Worm (Caenorhabditis elegans): ENCODE measurements around the gene F33G12.6.

Gene F33G12.6

DNA sequence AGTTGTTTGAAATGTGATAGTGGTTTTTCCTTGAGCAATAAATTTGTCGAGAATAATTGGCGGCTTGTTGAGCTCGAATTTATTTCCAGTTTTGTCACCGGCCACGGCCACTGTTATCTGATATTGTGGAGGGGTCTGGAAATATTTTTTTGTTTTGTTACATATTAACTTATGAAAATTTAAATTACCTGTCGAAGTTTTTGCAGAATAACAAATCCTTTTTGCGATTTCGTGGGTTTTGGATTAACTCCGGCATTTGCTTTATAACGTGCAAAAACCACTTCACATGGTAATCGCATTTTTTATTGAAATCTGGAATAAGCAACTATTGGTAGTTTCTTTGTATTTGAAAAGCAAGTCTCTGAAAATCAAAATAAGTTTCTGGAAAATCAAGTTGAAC is 13.6 kb upstream of the F33G12.6 start, which contains the start of gene lrr-1:
lrr-1 (minus strand) TSS at position 312 of the 400 bp plus-strand sequence.
- TF ChIP-seq cnd-1 (tag; optimal IDR thresholded peaks at IDR 0.05) = no peak
- TF ChIP-seq sem-2 (GFP tag; optimal IDR thresholded peaks at IDR 0.05) = no peak
- TF ChIP-seq sptf-1 (tag; optimal IDR thresholded peaks at IDR 0.05) = no peak
- no peak for TF ChIP-seq nhr-28 (tag; optimal IDR thresholded peaks at IDR 0.05)
- TF ChIP-seq M03D4.4 (tag; optimal IDR thresholded peaks at IDR 0.05) = no peak
- no peak for TF ChIP-seq mls-2 (tag; optimal IDR thresholded peaks at IDR 0.05)
- TF ChIP-seq ham-2 (GFP tag; optimal IDR thresholded peaks at IDR 0.05) = no peak
- TF ChIP-seq ces-1 (GFP tag; optimal IDR thresholded peaks at IDR 0.05) = no peak
- no peak for TF ChIP-seq pha-4 (tag; optimal IDR thresholded peaks at IDR 0.05)
- TF ChIP-seq blmp-1 (tag; optimal IDR thresholded peaks at IDR 0.05) = no peak
- no peak for TF ChIP-seq drap-1 (GFP tag; optimal IDR thresholded peaks at IDR 0.05)
- TF ChIP-seq flh-1 (GFP tag; optimal IDR thresholded peaks at IDR 0.05) = no peak
- no peak for TF ChIP-seq nhr-76 (tag; optimal IDR thresholded peaks at IDR 0.05)
- TF ChIP-seq ceh-43 (GFP tag; optimal IDR thresholded peaks at IDR 0.05) = no peak
- TF ChIP-seq elt-3 (tag; optimal IDR thresholded peaks at IDR 0.05) = no peak
- TF ChIP-seq nhr-12 (tag; optimal IDR thresholded peaks at IDR 0.05) = no peak
- no peak for TF ChIP-seq tbx-8 (GFP tag; optimal IDR thresholded peaks at IDR 0.05)
- TF ChIP-seq bed-3 (GFP tag; optimal IDR thresholded peaks at IDR 0.05) = no peak
- no peak for TF ChIP-seq nhr-237 (tag; optimal IDR thresholded peaks at IDR 0.05)

ce11 chrII:5039912-5040311 is 9.8 kb upstream of the F33G12.6 start, which contains the start of gene golg-2:
Gene golg-2 (minus strand): TSS chrII:5040091.
- TF ChIP-seq ceh-43 (GFP tag; optimal IDR thresholded peaks at IDR 0.05) (no peak), sptf-1 (tag; optimal IDR thresholded peaks at IDR 0.05) (no peak), mls-2 (tag; optimal IDR thresholded peaks at IDR 0.05) (no peak), ceh-39 (tag; optimal IDR thresholded peaks at IDR 0.05) (no peak), M03D4.4 (tag; optimal IDR thresholded peaks at IDR 0.05) (no peak), ces-1 (GFP tag; optimal IDR thresholded peaks at IDR 0.05) (peak; percentile 11), mep-1 (tag; optimal IDR thresholded peaks at IDR 0.05) (no peak), tbx-8 (GFP tag; optimal IDR thresholded peaks at IDR 0.05) (no peak), nhr-76 (tag; optimal IDR thresholded peaks at IDR 0.05) (no peak), drap-1 (GFP tag; optimal IDR thresholded peaks at IDR 0.05) (no peak), lin-13 (tag; optimal IDR thresholded peaks at IDR 0.05) (peak; percentile 7), ztf-11 (tag; optimal IDR thresholded peaks at IDR 0.05) (no peak), nhr-2 (tag; optimal IDR thresholded peaks at IDR 0.05) (no peak), zip-8 (tag; optimal IDR thresholded peaks at IDR 0.05) (no peak)

DNA sequence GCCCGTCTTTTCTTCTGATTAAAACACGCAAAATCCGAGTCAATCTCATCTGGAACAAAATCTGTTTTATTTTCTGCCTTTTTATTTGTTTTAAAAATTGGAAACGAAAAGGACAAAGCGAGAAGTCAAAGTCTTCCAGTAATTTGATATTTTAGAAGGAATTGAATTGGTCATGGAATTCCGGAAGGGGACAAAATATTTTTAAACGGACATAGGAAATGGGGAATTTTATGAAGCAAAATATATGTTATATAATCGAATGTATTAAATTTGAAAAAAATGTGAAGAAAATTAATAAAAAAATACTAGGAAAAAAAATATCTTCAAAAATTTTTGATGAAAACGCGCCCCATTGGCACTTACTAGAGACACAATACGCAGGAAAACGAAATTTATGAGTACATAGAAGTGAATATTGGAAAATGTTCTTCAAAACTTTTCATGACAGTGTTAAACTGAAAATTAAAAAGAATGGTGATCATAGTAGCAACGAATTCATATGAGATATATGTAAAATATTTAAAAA is 9.0 kb upstream of the F33G12.6 start, which contains the start of gene F33G12.7:
F33G12.7 (minus strand) TSS at position 51 of the 526 bp plus-strand sequence.
- TF ChIP-seq unc-62 (GFP tag; optimal IDR thresholded peaks at IDR 0.05) = no peak
- no peak for TF ChIP-seq ztf-11 (tag; optimal IDR thresholded peaks at IDR 0.05)
- TF ChIP-seq lsy-2 (tag; optimal IDR thresholded peaks at IDR 0.05) = peak; percentile 29

DNA sequence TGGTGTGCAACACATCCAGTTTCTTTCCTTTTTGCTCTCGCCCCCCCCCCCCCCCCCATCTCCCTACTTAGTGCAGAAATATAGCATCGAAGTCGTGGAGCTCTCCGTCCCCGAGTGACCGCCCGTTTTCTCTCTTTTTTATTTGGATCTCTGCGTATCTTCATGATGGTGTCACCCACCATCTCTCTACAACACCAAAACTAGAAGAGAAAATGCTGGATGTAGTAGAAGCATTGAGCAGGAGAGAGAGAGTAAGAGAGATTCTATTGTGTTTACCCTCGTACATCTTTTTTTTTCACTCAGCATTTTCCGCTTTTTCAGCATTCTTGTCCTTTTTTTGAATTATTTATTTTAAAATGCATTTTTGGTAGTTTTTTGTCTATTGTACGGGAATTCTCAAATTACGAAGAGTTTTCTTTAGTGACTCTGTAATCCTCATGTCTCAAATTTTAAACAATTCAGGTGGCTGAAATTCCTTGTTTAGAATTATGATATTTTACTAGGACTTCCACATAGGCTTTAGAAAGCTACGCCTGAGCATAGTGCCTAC is 7.3 kb upstream of the F33G12.6 start:
- peak; percentile 63 for TF ChIP-seq ces-1 (GFP tag; optimal IDR thresholded peaks at IDR 0.05)
- TF ChIP-seq sptf-1 (tag; optimal IDR thresholded peaks at IDR 0.05) = peak; percentile 35
- TF ChIP-seq ceh-83 (GFP tag; optimal IDR thresholded peaks at IDR 0.05) = no peak

DNA sequence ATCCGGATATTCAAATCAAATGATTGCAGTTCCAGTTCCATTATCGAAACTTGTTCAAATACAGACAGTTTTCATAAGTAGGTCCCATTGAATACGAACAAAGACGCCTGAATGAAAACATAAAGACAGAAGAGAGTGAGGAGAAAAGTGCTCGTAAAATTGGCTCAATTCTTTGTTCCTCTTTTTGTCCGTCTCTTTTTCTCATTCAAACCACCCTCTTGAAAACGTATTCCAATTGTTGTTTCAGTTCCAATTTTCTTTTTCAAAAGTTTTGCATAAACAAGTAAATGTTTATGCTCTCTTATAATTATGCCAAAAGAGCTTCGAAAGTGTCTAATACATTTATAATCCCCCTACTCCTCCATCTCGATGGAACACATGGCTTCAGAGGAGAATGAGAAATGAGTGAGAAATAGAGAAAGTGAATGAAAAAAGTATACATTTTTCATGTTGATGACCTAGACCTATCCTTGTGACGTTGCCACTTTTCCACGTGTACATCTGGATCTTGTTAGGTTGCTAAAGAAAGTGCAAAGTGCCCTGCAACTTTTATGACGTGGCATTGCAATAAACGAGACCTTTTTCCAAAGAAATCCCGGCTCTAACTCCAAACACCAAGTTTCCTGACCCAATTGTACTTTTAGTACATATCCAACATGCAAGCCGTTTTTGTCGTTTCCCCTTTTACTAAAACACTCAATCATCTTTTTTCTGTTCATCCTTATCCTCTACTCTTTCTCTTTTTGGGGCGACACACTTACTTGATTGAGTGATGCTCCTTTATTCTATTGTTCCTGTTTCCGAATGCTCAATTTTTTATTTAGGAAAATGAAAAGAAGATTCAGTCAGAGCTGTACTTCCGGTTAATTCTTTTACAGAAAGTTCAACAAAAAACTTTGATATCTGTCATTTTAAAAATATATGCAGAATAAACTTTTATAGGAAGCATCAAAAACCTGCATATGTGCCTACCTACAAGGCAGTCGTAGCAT is 3.2 kb upstream of the F33G12.6 start:
- peak; percentile 76 for TF ChIP-seq ces-1 (GFP tag; optimal IDR thresholded peaks at IDR 0.05)
- no peak for TF ChIP-seq lin-32 (GFP tag; optimal IDR thresholded peaks at IDR 0.05)
